Worm (Caenorhabditis elegans): ENCODE measurements around the gene C54D10.4.

C54D10.4 gene

DNA sequence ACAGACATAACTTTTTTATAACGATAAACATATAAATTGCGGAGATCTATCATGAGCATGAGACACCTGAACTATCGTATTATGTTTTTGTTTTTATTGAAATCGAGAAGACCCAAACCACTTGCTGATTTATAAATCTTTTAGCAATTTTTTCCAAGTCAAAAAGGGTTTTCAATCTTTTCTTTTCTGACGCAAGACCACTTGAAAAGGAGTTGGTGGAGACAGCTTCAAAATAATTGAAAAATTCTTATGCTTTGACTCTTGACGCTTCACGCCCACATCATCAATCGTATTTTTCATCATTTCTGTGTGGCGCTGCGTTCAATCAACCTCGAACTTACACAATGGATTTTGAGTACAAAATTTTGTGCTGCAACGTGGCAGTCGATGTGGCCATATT lies 49.4 kb downstream of the C54D10.4 start, which contains the start of gene F23H12.7:
TSS of gene F23H12.7 (plus strand) at position 301 of the 400 bp plus-strand sequence.
- TF ChIP-seq nhr-23 (tag; optimal IDR thresholded peaks at IDR 0.05) (no peak), skn-1 (tag; optimal IDR thresholded peaks at IDR 0.05) (no peak), ceh-28 (tag; optimal IDR thresholded peaks at IDR 0.05) (no peak)

DNA sequence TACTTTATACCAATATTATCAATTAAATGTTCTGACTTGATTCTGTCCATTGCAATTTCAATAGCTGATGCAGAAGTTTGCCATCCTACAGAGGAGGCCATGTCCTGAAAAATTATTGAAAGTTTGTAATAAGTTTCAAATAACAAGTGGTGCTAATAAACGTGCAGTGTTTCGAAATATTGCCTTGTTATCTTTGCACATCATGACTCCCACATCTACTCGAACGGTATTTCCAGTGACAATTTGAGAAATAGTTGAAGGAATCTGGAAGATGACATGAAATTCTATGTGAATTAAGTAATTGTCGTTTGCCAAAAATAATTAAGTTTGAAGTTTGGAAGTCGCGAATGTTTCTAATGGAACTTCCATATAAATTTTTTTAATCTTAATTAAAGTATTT lies 51.3 kb downstream of the C54D10.4 start, which contains the start of gene gcy-13:
TSS of gene gcy-13 (minus strand) at position 101 of the 400 bp plus-strand sequence.
- TF ChIP-seq ceh-82 (tag; optimal IDR thresholded peaks at IDR 0.05) = no peak
- TF ChIP-seq elt-1 (tag; optimal IDR thresholded peaks at IDR 0.05) = no peak
- TF ChIP-seq zag-1 (tag; optimal IDR thresholded peaks at IDR 0.05) = no peak
- no peak for TF ChIP-seq elt-3 (tag; optimal IDR thresholded peaks at IDR 0.05)
- no peak for TF ChIP-seq nhr-25 (tag; optimal IDR thresholded peaks at IDR 0.05)
- TF ChIP-seq nhr-76 (tag; optimal IDR thresholded peaks at IDR 0.05) = no peak
- TF ChIP-seq mdl-1 (tag; optimal IDR thresholded peaks at IDR 0.05) = no peak
- TF ChIP-seq snpc-4 (tag; optimal IDR thresholded peaks at IDR 0.05) = no peak
- no peak for TF ChIP-seq ZK546.5 (tag; optimal IDR thresholded peaks at IDR 0.05)
- no peak for TF ChIP-seq ama-1 (optimal IDR thresholded peaks at IDR 0.05)
- no peak for TF ChIP-seq eor-1 (tag; optimal IDR thresholded peaks at IDR 0.05)
- no peak for TF ChIP-seq ceh-28 (tag; optimal IDR thresholded peaks at IDR 0.05)
- TF ChIP-seq egl-5 (tag; optimal IDR thresholded peaks at IDR 0.05) = no peak
- TF ChIP-seq lin-15B (tag; optimal IDR thresholded peaks at IDR 0.05) = no peak
- no peak for TF ChIP-seq ztf-11 (tag; optimal IDR thresholded peaks at IDR 0.05)
- no peak for TF ChIP-seq nhr-11 (tag; optimal IDR thresholded peaks at IDR 0.05)

All from whole organism, L3 larva.